Worm (Caenorhabditis elegans): ENCODE results near the gene Y39F10C.1.

- TF ChIP-seq aptf-2 (GFP tag; conservative IDR thresholded peaks at IDR 0.05) (no peak), zfh-2 (GFP tag; conservative IDR thresholded peaks at IDR 0.05) (no peak), ceh-27 (GFP tag; optimal IDR thresholded peaks at IDR 0.05) (no peak), tbp1 (GFP tag; optimal IDR thresholded peaks at IDR 0.05) (no peak), efl-1 (GFP tag; optimal IDR thresholded peaks at IDR 0.05) (no peak), snpc-4 (GFP tag; optimal IDR thresholded peaks at IDR 0.05) (no peak), snpc-4 (tag; optimal IDR thresholded peaks at IDR 0.05) (no peak), rec-8 (tag; optimal IDR thresholded peaks at IDR 0.05) (no peak)
These were observed 26.2 kb downstream of the Y39F10C.1 start, which contains the start of gene thoc-1 for ce11 chrII:701371-702139.
